Worm (Caenorhabditis elegans) whole organism, young adult: Measurements from ENCODE around the gene pola-1.
"Not testable (repeated sequence)": the region's sequence is repeated elsewhere in the genome, so short reads cannot be mapped to it uniquely, and the experiment has no call there.

Experiments used
- B0019.2 ChIP-seq: fragments of 200-800 bp; sonication (Bioruptor generic); conservative IDR thresholded peaks from 2 replicates; pipeline ENCODE4 v1.3.6; 2022; ENCODE audit warnings: missing genetic modification reagents, missing genetic modification characterization, missing compliant biosample characterization
- B0336.3 ChIP-seq: fragments of 200-800 bp; sonication (Bioruptor generic); IDR thresholded peaks from 2 replicates; pipeline ENCODE4 v1.3.6; 2022; ENCODE audit warnings: missing genetic modification characterization, missing compliant biosample characterization
- C06A6.2 ChIP-seq: fragments of 200-800 bp; sonication (Bioruptor generic); conservative IDR thresholded peaks from 2 replicates; pipeline ENCODE4 v1.3.6; 2022; ENCODE audit warnings: missing genetic modification characterization, missing compliant biosample characterization
- D2030.7 ChIP-seq: fragments of 200-800 bp; sonication (Bioruptor generic); IDR thresholded peaks from 2 replicates; pipeline ENCODE4 v1.3.6; 2022; ENCODE audit warnings: missing genetic modification reagents, missing genetic modification characterization, missing compliant biosample characterization
- F33H1.4 ChIP-seq: fragments of 200-800 bp; sonication (Bioruptor generic); IDR thresholded peaks from 2 replicates; pipeline ENCODE4 v1.3.6; 2022; ENCODE audit warnings: missing genetic modification reagents, missing genetic modification characterization, missing compliant biosample characterization
- F49E8.2 ChIP-seq: sonication (generic microtip); optimal IDR thresholded peaks from 3 replicates; lab custom pipeline; 2017; ENCODE audit warnings: missing genetic modification characterization, mild to moderate bottlenecking, missing compliant biosample characterization, antibody characterized with exemption, moderate library complexity; ENCODE audit not compliant: insufficient read depth
- F57A8.1 ChIP-seq: fragments of 200-800 bp; sonication (Bioruptor generic); optimal IDR thresholded peaks from 2 replicates; lab custom pipeline; 2018; ENCODE audit warnings: mild to moderate bottlenecking, missing genetic modification characterization, moderate library complexity, missing compliant biosample characterization
- K11D2.4 ChIP-seq: fragments of 200-800 bp; sonication (Bioruptor generic); IDR thresholded peaks from 2 replicates; pipeline ENCODE4 v1.3.6; 2022; ENCODE audit warnings: missing genetic modification reagents, missing genetic modification characterization, missing compliant biosample characterization
- Y53F4B.3 ChIP-seq: fragments of 200-800 bp; sonication (Bioruptor generic); IDR thresholded peaks from 2 replicates; pipeline ENCODE4 v1.3.6; 2022; ENCODE audit warnings: missing genetic modification reagents, missing genetic modification characterization, missing compliant biosample characterization
- Y95B8A.8 ChIP-seq: fragments of 200-800 bp; sonication (Bioruptor generic); IDR thresholded peaks from 2 replicates; pipeline ENCODE4 v1.3.6; 2022; ENCODE audit warnings: missing genetic modification reagents, missing genetic modification characterization, missing compliant biosample characterization
- ama-1 ChIP-seq, 3 experiments: fragments of 150-350 bp in 1 of 3; sonication (generic microtip) in 2 of 3; optimal IDR thresholded peaks; 2 replicates each; lab custom pipeline; 2014 to 2018; ENCODE audit warnings: missing biosample characterization in 2 of 3, missing genetic modification characterization in 2 of 3, missing genetic modification reagents in 2 of 3
- attf-5 ChIP-seq: fragments of 200-800 bp; sonication (Bioruptor generic); optimal IDR thresholded peaks from 2 replicates; lab custom pipeline; 2018; ENCODE audit warnings: mild to moderate bottlenecking, missing genetic modification characterization, missing compliant biosample characterization
- bed-2 ChIP-seq: fragments of 200-800 bp; sonication (Bioruptor generic); IDR thresholded peaks from 2 replicates; pipeline ENCODE4 v1.3.6; 2022; ENCODE audit warnings: missing genetic modification reagents, missing genetic modification characterization, missing compliant biosample characterization
- cebp-1 ChIP-seq, 2 experiments: fragments of 200-800 bp in 1 of 2; sonication (Bioruptor generic) in 1 of 2; sonication (generic microtip) in 1 of 2; IDR thresholded peaks in 1 of 2; optimal IDR thresholded peaks in 1 of 2; 2 replicates each; pipeline versions ENCODE4 v1.3.6 to Lab custom; 2017 to 2022; ENCODE audit warnings: missing compliant biosample characterization in 2 of 2, missing genetic modification characterization in 2 of 2, mild to moderate bottlenecking in 1 of 2, missing genetic modification reagents in 1 of 2, moderate library complexity in 1 of 2
- ceh-100 ChIP-seq: fragments of 200-800 bp; sonication (Bioruptor generic); IDR thresholded peaks from 2 replicates; pipeline ENCODE4 v1.3.6; 2022; ENCODE audit warnings: missing genetic modification reagents, missing genetic modification characterization, missing compliant biosample characterization
- ceh-27 ChIP-seq: fragments of 200-800 bp; sonication (Bioruptor generic); optimal IDR thresholded peaks from 2 replicates; lab custom pipeline; 2018; ENCODE audit warnings: mild to moderate bottlenecking, missing genetic modification characterization, moderate library complexity, missing compliant biosample characterization
- ceh-79 ChIP-seq: sonication (generic microtip); optimal IDR thresholded peaks from 2 replicates; lab custom pipeline; 2017; ENCODE audit warnings: mild to moderate bottlenecking, missing genetic modification characterization, missing compliant biosample characterization
- die-1 ChIP-seq: sonication (generic microtip); optimal IDR thresholded peaks from 2 replicates; lab custom pipeline; 2016; ENCODE audit warnings: missing genotype, mild to moderate bottlenecking, missing genetic modification characterization, missing compliant biosample characterization
- efl-1 ChIP-seq: fragments of 150-350 bp; optimal IDR thresholded peaks from 2 replicates; lab custom pipeline; 2014; ENCODE audit warnings: missing biosample characterization, missing genetic modification reagents, missing genetic modification characterization
- egrh-3 ChIP-seq: fragments of 200-800 bp; sonication (Bioruptor generic); IDR thresholded peaks from 2 replicates; pipeline ENCODE4 v1.3.6; 2022; ENCODE audit warnings: missing genetic modification reagents, missing genetic modification characterization, missing compliant biosample characterization
- hlh-12 ChIP-seq: sonication (generic microtip); optimal IDR thresholded peaks from 2 replicates; lab custom pipeline; 2016; ENCODE audit warnings: missing genetic modification characterization, missing compliant biosample characterization
- hmg-1.2 ChIP-seq: fragments of 200-800 bp; sonication (Bioruptor generic); IDR thresholded peaks from 2 replicates; pipeline ENCODE4 v1.3.6; 2022; ENCODE audit warnings: missing genetic modification reagents, missing genetic modification characterization, missing compliant biosample characterization
- hrde-1 ChIP-seq: sonication (generic microtip); optimal IDR thresholded peaks from 2 replicates; lab custom pipeline; 2016; ENCODE audit warnings: missing genetic modification characterization, mild to moderate bottlenecking, missing compliant biosample characterization, moderate library complexity, missing genotype, missing genetic modification reagents, borderline replicate concordance
- let-607 ChIP-seq, 2 experiments: fragments of 200-800 bp in 1 of 2; sonication (Bioruptor generic) in 1 of 2; sonication (generic microtip) in 1 of 2; optimal IDR thresholded peaks; 2 replicates each; lab custom pipeline; 2016 to 2018; ENCODE audit warnings: mild to moderate bottlenecking in 2 of 2, missing compliant biosample characterization in 2 of 2, missing genetic modification characterization in 2 of 2, moderate library complexity in 2 of 2, missing genotype in 1 of 2
- lin-54 ChIP-seq: fragments of 200-800 bp; sonication (Bioruptor generic); optimal IDR thresholded peaks from 2 replicates; lab custom pipeline; 2018; ENCODE audit warnings: mild to moderate bottlenecking, missing genetic modification characterization, missing compliant biosample characterization
- lsy-27 ChIP-seq: sonication (generic microtip); optimal IDR thresholded peaks from 2 replicates; lab custom pipeline; 2017; ENCODE audit warnings: missing genetic modification characterization, mild to moderate bottlenecking, missing compliant biosample characterization, antibody characterized with exemption, missing genotype, borderline replicate concordance; ENCODE audit not compliant: insufficient read depth
- mcd-1 ChIP-seq: fragments of 200-800 bp; sonication (Bioruptor generic); IDR thresholded peaks from 2 replicates; pipeline ENCODE4 v1.3.6; 2022; ENCODE audit warnings: missing genetic modification reagents, missing genetic modification characterization, missing compliant biosample characterization
- mes-4 ChIP-seq: sonication (generic microtip); optimal IDR thresholded peaks from 2 replicates; lab custom pipeline; 2016; ENCODE audit warnings: missing genotype, missing genetic modification characterization, missing compliant biosample characterization
- nhr-179 ChIP-seq: sonication (generic microtip); optimal IDR thresholded peaks from 2 replicates; lab custom pipeline; 2016; ENCODE audit warnings: mild to moderate bottlenecking, missing genetic modification characterization, missing compliant biosample characterization
- nhr-80 ChIP-seq: sonication (generic microtip); optimal IDR thresholded peaks from 2 replicates; lab custom pipeline; 2016; ENCODE audit warnings: missing genetic modification characterization, missing compliant biosample characterization
- nhr-90 ChIP-seq: sonication (generic microtip); optimal IDR thresholded peaks from 2 replicates; lab custom pipeline; 2016; ENCODE audit warnings: missing genotype, mild to moderate bottlenecking, missing genetic modification characterization, missing compliant biosample characterization
- snpc-1.1 ChIP-seq: sonication (generic microtip); optimal IDR thresholded peaks from 2 replicates; lab custom pipeline; 2017; ENCODE audit warnings: missing genetic modification characterization, mild to moderate bottlenecking, missing compliant biosample characterization, antibody characterized with exemption, moderate library complexity, missing genotype, missing genetic modification reagents; ENCODE audit not compliant: insufficient read depth
- snpc-4 ChIP-seq, 5 experiments: fragments of 150-350 bp in 1 of 5; sonication (generic microtip) in 4 of 5; optimal IDR thresholded peaks; 2 replicates each; lab custom pipeline; 2014 to 2018; ENCODE audit warnings: missing genetic modification characterization in 5 of 5, missing biosample characterization in 3 of 5, antibody characterized with exemption in 2 of 5, mild to moderate bottlenecking in 2 of 5, missing compliant biosample characterization in 2 of 5, missing genotype in 2 of 5, moderate library complexity in 2 of 5, missing genetic modification reagents in 1 of 5
- zfh-2 ChIP-seq: fragments of 200-800 bp; sonication (Bioruptor generic); conservative IDR thresholded peaks from 2 replicates; pipeline ENCODE4 v1.3.6; 2022; ENCODE audit warnings: missing genetic modification reagents, missing genetic modification characterization, missing compliant biosample characterization
- ztf-3 ChIP-seq: fragments of 200-800 bp; sonication (Bioruptor generic); optimal IDR thresholded peaks from 2 replicates; lab custom pipeline; 2018; ENCODE audit warnings: mild to moderate bottlenecking, missing genetic modification characterization, missing compliant biosample characterization

pola-1 gene

DNA sequence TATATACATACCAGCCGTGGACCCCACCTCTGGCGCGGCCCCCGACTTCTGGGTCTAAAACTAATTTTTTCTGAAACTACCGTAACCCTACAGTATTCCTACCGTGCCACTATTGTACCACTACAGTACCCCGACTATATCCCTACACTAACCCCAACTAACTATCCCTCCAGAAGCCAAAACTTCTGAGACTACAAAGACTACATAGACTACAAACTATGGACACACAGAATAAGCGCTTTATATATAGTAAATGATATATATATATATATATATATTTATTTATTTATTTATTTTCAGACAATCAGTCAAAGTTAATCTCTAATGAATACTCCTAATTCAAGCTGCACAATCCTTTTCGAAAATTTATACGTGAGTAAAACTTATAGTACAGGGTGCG lies 10.8 kb upstream of the pola-1 start, which contains the start of gene pha-1:
pha-1 (plus strand) TSS at position 301 of the 400 bp plus-strand sequence.
- TF ChIP-seq bed-2 (GFP tag; lab: Robert Waterston, UW); nhr-80 (tag; lab: Kevin White, UChicago); zfh-2 (GFP tag; lab: Robert Waterston, UW): not testable (repeated sequence)

DNA sequence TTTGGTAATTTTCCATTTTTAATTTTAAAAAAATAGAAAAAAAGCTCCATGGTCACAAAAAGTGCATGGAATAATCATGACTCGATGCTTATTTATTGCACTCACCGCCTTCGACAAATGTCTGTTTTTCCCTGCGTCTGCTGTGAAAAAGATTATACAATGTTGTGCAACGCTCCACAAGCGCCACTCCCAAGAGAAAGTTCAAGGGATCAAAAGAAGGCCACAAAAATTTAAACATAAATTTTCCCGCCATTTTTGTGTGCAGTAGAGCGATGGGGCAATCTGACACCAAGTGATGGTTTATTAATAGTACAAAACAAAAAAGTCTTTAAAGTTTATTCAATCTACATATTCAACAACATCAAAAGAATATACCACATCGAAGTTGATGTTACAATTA lies 3.3 kb upstream of the pola-1 start, which contains the start of gene fbxa-128:
fbxa-128 (minus strand) TSS at position 192 of the 400 bp plus-strand sequence.
- peak; percentile 71 for TF ChIP-seq attf-5 (GFP tag; lab: Kevin White, UChicago)
- peak; percentile 22; the same call in 1 of the 2 replicates for TF ChIP-seq mcd-1 (GFP tag; lab: Robert Waterston, UW)
- no peak for TF ChIP-seq lin-54
- TF ChIP-seq hmg-1.2 (GFP tag; lab: Robert Waterston, UW), result peak; percentile 11; the same call in 1 of the 2 replicates
- TF ChIP-seq nhr-80 (tag; lab: Kevin White, UChicago), result peak; percentile 54

DNA sequence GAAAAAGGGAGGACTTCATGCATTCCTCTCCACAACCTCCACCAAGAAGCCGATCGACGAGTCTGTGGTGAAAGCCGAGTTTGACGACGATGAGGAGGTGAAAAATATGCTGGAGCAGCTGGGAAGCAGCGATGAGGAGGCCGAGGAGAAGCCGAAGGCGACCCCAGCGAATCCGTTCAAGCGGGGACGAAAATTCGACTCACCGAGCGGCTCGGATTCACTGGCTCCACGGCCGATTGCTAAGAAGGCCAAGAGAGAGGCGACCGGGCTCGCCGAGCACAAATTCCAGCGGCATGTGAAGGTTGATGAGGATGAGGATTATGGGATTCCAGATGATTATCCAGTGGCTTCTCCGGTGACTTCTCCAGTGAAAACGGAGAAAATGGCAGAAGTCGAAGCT lies 660 bp downstream of the pola-1 start:
- TF ChIP-seq zfh-2 (GFP tag; lab: Robert Waterston, UW) (peak; percentile 77), egrh-3 (peak; percentile 75; the same call in 1 of the 2 replicates), ceh-27 (no peak), hrde-1 (tag; lab: Kevin White, UChicago) (no peak), efl-1 (GFP tag; lab: Kevin White, UChicago) (no peak)

DNA sequence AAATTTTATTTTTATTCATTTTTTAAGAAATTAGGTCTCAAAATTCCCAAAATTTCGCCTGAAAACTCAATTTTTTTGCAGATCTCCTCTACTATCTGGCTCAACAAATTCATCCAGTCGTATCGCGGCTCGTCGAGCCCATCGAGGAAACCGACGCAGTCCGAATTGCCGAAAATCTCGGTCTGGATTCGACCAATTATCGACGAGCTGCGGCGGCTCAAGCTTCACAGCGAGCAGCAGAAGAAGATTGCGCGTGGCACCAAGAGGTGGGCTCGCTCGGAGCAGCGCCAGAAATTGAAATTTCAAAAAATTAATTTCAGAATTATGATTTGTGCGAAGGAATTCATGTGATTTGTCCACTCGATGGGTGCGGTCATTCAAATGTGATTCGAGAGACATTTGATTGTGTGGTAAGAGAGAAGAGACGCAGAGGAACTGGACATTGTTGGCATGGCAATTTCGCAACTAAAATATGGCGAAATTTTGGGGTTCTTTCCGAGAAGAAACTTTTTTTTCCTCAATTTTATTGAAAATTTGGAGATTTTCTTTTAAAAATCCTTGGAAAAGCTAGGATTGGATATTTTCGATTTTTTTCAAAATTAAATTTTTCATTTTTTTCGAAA lies 7.1 kb downstream of the pola-1 start:
- TF ChIP-seq cebp-1 (GFP tag; IDR thresholded peaks at IDR 0.05; lab: Robert Waterston, UW) (peak; percentile 87), cebp-1 (tag; optimal IDR thresholded peaks at IDR 0.05; lab: Kevin White, UChicago) (peak; percentile 97), snpc-1.1 (tag; lab: Kevin White, UChicago) (no peak), mes-4 (tag; lab: Kevin White, UChicago) (no peak), let-607 (tag; optimal IDR thresholded peaks at IDR 0.05; lab: Kevin White, UChicago) (no peak), die-1 (no peak), B0336.3 (no peak), C06A6.2 (GFP tag; lab: Robert Waterston, UW) (no peak), Y95B8A.8 (GFP tag; lab: Robert Waterston, UW) (no peak), F49E8.2 (tag; lab: Kevin White, UChicago) (no peak), nhr-90 (tag; lab: Kevin White, UChicago) (no peak), nhr-179 (tag; lab: Kevin White, UChicago) (no peak), F57A8.1 (GFP tag; lab: Kevin White, UChicago) (no peak), ceh-79 (tag; lab: Kevin White, UChicago) (no peak), Y53F4B.3 (no peak), ama-1 (optimal IDR thresholded peaks at IDR 0.05; lab: Kevin White, UChicago) (no peak), ama-1 (GFP tag; optimal IDR thresholded peaks at IDR 0.05; lab: Kevin White, UChicago) (no peak), snpc-4 (GFP tag; optimal IDR thresholded peaks at IDR 0.05; lab: Kevin White, UChicago) (no peak), snpc-4 (tag; optimal IDR thresholded peaks at IDR 0.05; lab: Kevin White, UChicago) (no peak), hmg-1.2 (GFP tag; lab: Robert Waterston, UW) (peak; percentile 59; the same call in 1 of the 2 replicates), lsy-27 (tag; lab: Kevin White, UChicago) (no peak), F33H1.4 (GFP tag; lab: Robert Waterston, UW) (no peak), zfh-2 (GFP tag; lab: Robert Waterston, UW) (peak; percentile 75), hlh-12 (tag; lab: Kevin White, UChicago) (no peak), B0019.2 (GFP tag; lab: Robert Waterston, UW) (no peak), ceh-100 (GFP tag; lab: Robert Waterston, UW) (no peak), K11D2.4 (GFP tag; lab: Robert Waterston, UW) (no peak), D2030.7 (GFP tag; lab: Robert Waterston, UW) (no peak), ztf-3 (GFP tag; lab: Kevin White, UChicago) (no peak)
